Worm (Caenorhabditis elegans): Measurements from ENCODE around the gene lips-9.

lips-9 gene

DNA sequence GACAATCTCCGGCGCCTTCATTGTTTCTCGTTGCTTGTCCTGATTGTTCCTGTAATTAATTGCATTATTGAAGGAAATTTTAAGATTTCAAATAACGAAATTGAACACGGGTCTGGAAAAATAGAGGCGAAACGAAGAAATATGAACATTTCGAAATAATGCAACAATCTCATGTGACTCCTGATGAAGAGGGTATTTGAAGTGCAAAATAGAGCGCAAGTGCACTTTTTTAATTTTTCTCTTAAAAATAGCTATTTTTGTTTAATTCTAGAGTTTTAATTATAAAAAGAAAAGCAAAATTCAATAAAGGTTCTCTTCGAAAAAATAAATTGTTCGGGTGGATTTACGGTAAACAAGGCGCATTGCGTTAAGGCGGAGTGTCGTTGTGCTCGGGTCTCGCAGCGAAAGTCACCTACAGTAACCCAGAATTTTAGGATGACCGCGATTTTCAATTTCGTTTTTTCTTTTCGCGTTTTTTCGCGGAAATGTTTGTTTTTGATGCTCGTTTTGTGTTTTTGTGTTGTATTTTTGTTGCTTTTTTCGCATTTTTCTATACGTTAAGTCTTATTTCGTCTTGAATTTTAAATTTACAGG, 16.1 kb downstream of the lips-9 start, which contains the start of the genes F58G1.2 and wago-4 (continued):
- TF ChIP-seq B0019.2 (GFP tag; conservative IDR thresholded peaks at IDR 0.05) = no peak; the same call in 1 of the 2 replicates
- no peak for TF ChIP-seq madf-10 (tag; optimal IDR thresholded peaks at IDR 0.05)
- no peak for TF ChIP-seq hlh-12 (tag; optimal IDR thresholded peaks at IDR 0.05)
- no peak for TF ChIP-seq ztf-3 (GFP tag; optimal IDR thresholded peaks at IDR 0.05)
- no peak for TF ChIP-seq ama-1 (optimal IDR thresholded peaks at IDR 0.05)
- TF ChIP-seq ama-1 (GFP tag; optimal IDR thresholded peaks at IDR 0.05) = no peak
- TF ChIP-seq bed-1 (GFP tag; IDR thresholded peaks at IDR 0.05) = no peak
- TF ChIP-seq athp-1 (tag; optimal IDR thresholded peaks at IDR 0.05) = no peak
- TF ChIP-seq lin-54 (GFP tag; optimal IDR thresholded peaks at IDR 0.05) = peak; percentile 70
- no peak for TF ChIP-seq F39B2.1 (GFP tag; IDR thresholded peaks at IDR 0.05)
- TF ChIP-seq lir-1 (GFP tag; conservative IDR thresholded peaks at IDR 0.05) = no peak
- TF ChIP-seq unc-130 (GFP tag; optimal IDR thresholded peaks at IDR 0.05) = peak; percentile 10
- peak; percentile 96 for TF ChIP-seq F33H1.4 (GFP tag; IDR thresholded peaks at IDR 0.05)
- no peak for TF ChIP-seq dpff-1 (tag; optimal IDR thresholded peaks at IDR 0.05)
- TF ChIP-seq madf-6 (GFP tag; IDR thresholded peaks at IDR 0.05) = peak; percentile 94
- TF ChIP-seq Y67H2A.10 (GFP tag; conservative IDR thresholded peaks at IDR 0.05) = no peak
- no peak for TF ChIP-seq gei-17 (GFP tag; optimal IDR thresholded peaks at IDR 0.05)
- TF ChIP-seq dpl-1 (GFP tag; optimal IDR thresholded peaks at IDR 0.05) = peak; percentile 88
- no peak for TF ChIP-seq B0336.3 (GFP tag; IDR thresholded peaks at IDR 0.05)
- no peak for TF ChIP-seq sea-2 (GFP tag; IDR thresholded peaks at IDR 0.05)
- no peak for TF ChIP-seq lag-1 (GFP tag; IDR thresholded peaks at IDR 0.05)
- TF ChIP-seq lsl-1 (GFP tag; optimal IDR thresholded peaks at IDR 0.05) = peak; percentile 94
- no peak for TF ChIP-seq ekl-4 (GFP tag; IDR thresholded peaks at IDR 0.05)
- no peak for TF ChIP-seq him-1 (tag; optimal IDR thresholded peaks at IDR 0.05)
- TF ChIP-seq hlh-26 (GFP tag; conservative IDR thresholded peaks at IDR 0.05) = no peak
- no peak for TF ChIP-seq mel-28 (tag; optimal IDR thresholded peaks at IDR 0.05; ENCODE audit: borderline replicate concordance)
- TF ChIP-seq K12H6.12 (tag; optimal IDR thresholded peaks at IDR 0.05) = no peak
- no peak for TF ChIP-seq akir-1 (GFP tag; optimal IDR thresholded peaks at IDR 0.05)
- no peak for TF ChIP-seq ceh-58 (GFP tag; IDR thresholded peaks at IDR 0.05)
- no peak for TF ChIP-seq C17E4.6 (GFP tag; IDR thresholded peaks at IDR 0.05)
- TF ChIP-seq ets-4 (GFP tag; optimal IDR thresholded peaks at IDR 0.05) = no peak
- TF ChIP-seq sdz-38 (tag; optimal IDR thresholded peaks at IDR 0.05) = no peak
- TF ChIP-seq atf-7 (tag; optimal IDR thresholded peaks at IDR 0.05) = no peak
- no peak for TF ChIP-seq cebp-2 (GFP tag; IDR thresholded peaks at IDR 0.05)
- no peak for TF ChIP-seq cebp-1 (GFP tag; IDR thresholded peaks at IDR 0.05)
- TF ChIP-seq cebp-1 (tag; optimal IDR thresholded peaks at IDR 0.05) = peak; percentile 51
- TF ChIP-seq T26A5.8 (tag; optimal IDR thresholded peaks at IDR 0.05) = no peak
- no peak for TF ChIP-seq ceh-40 (GFP tag; IDR thresholded peaks at IDR 0.05)
- TF ChIP-seq attf-6 (GFP tag; IDR thresholded peaks at IDR 0.05) = no peak
- 0 out of 2 replicates have a peak, but pooled peaks have one; percentile 24 for TF ChIP-seq Y79H2A.3 (GFP tag; conservative IDR thresholded peaks at IDR 0.05)
- peak; percentile 86 for TF ChIP-seq D2030.7 (GFP tag; IDR thresholded peaks at IDR 0.05)
- TF ChIP-seq F57A8.1 (GFP tag; optimal IDR thresholded peaks at IDR 0.05) = no peak
- no peak for TF ChIP-seq nhr-27 (tag; optimal IDR thresholded peaks at IDR 0.05)
- no peak for TF ChIP-seq let-607 (tag; optimal IDR thresholded peaks at IDR 0.05)
- no peak for TF ChIP-seq egl-18 (GFP tag; IDR thresholded peaks at IDR 0.05)
- no peak for TF ChIP-seq ztf-6 (GFP tag; IDR thresholded peaks at IDR 0.05)
